Fruit fly (Drosophila melanogaster): ENCODE measurements around the gene CG8833.

The CG8833 gene

dm6 chr3L:13919794-13920631, 8.8 kb downstream of the CG8833 start:
- TF ChIP-seq fd96Ca (GFP tag; IDR thresholded peaks at IDR 0.05) (peak; percentile 62; the same call in 1 of the 3 replicates), CG13204 (GFP tag; optimal IDR thresholded peaks at IDR 0.05) (no peak), CG34367 (tag; optimal IDR thresholded peaks at IDR 0.05) (peak; percentile 46), Snoo (tag; optimal IDR thresholded peaks at IDR 0.05) (peak; percentile 39), CG8159 (tag; optimal IDR thresholded peaks at IDR 0.05) (peak; percentile 76), CG9948 (tag; optimal IDR thresholded peaks at IDR 0.05) (peak; percentile 70), EcR (GFP tag; optimal IDR thresholded peaks at IDR 0.05) (no peak), CG15710 (tag; optimal IDR thresholded peaks at IDR 0.05) (peak; percentile 58), CG8301 (tag; optimal IDR thresholded peaks at IDR 0.05) (peak; percentile 78), CG14655 (GFP tag; optimal IDR thresholded peaks at IDR 0.05) (peak; percentile 87), D1 (tag; optimal IDR thresholded peaks at IDR 0.05) (peak; percentile 18), gl (tag; optimal IDR thresholded peaks at IDR 0.05) (no peak), rn (GFP tag; IDR thresholded peaks at IDR 0.05) (no peak), CG17806 (tag; optimal IDR thresholded peaks at IDR 0.05) (peak; percentile 58), Ets98B (GFP tag; IDR thresholded peaks at IDR 0.05) (peak; percentile 40; the same call in 1 of the 2 replicates), CG10348 (GFP tag; IDR thresholded peaks at IDR 0.05) (no peak), CG32121 (GFP tag; IDR thresholded peaks at IDR 0.05) (peak; percentile 32; the same call in 1 of the 2 replicates), Pif1B (GFP tag; optimal IDR thresholded peaks at IDR 0.05) (peak; percentile 65), CG12605 (GFP tag; IDR thresholded peaks at IDR 0.05) (peak; percentile 34; the same call in 1 of the 2 replicates), CG4496 (GFP tag; IDR thresholded peaks at IDR 0.05) (peak; percentile 53; the same call in 1 of the 3 replicates), Pif1A (GFP tag; optimal IDR thresholded peaks at IDR 0.05) (peak; percentile 68)

dm6 chr3L:13918774-13919173, 10.0 kb downstream of the CG8833 start:
- peak; percentile 46 for TF ChIP-seq CG15710 (tag; optimal IDR thresholded peaks at IDR 0.05)
- TF ChIP-seq CG9948 (tag; optimal IDR thresholded peaks at IDR 0.05): peak; percentile 25
- no peak for TF ChIP-seq fd96Ca (GFP tag; IDR thresholded peaks at IDR 0.05)
- TF ChIP-seq CG10348 (GFP tag; IDR thresholded peaks at IDR 0.05): no peak
- TF ChIP-seq EcR (GFP tag; optimal IDR thresholded peaks at IDR 0.05): no peak
- TF ChIP-seq rn (GFP tag; IDR thresholded peaks at IDR 0.05): no peak
- TF ChIP-seq D1 (tag; optimal IDR thresholded peaks at IDR 0.05): peak; percentile 29
- no peak for TF ChIP-seq Pif1B (GFP tag; optimal IDR thresholded peaks at IDR 0.05)
- TF ChIP-seq Pif1A (GFP tag; optimal IDR thresholded peaks at IDR 0.05): peak; percentile 40
- TF ChIP-seq CG34367 (tag; optimal IDR thresholded peaks at IDR 0.05): peak; percentile 28
- peak; percentile 42 for TF ChIP-seq CG14655 (GFP tag; optimal IDR thresholded peaks at IDR 0.05)
- TF ChIP-seq gl (tag; optimal IDR thresholded peaks at IDR 0.05): no peak
- TF ChIP-seq CG8301 (tag; optimal IDR thresholded peaks at IDR 0.05): peak; percentile 16
- TF ChIP-seq CG17806 (tag; optimal IDR thresholded peaks at IDR 0.05): peak; percentile 25
- no peak for TF ChIP-seq CG4496 (GFP tag; IDR thresholded peaks at IDR 0.05)
- no peak for TF ChIP-seq CG32121 (GFP tag; IDR thresholded peaks at IDR 0.05)
- TF ChIP-seq CG8159 (tag; optimal IDR thresholded peaks at IDR 0.05): peak; percentile 43
- no peak for TF ChIP-seq CG12605 (GFP tag; IDR thresholded peaks at IDR 0.05)
- no peak for TF ChIP-seq Snoo (tag; optimal IDR thresholded peaks at IDR 0.05)
- no peak for TF ChIP-seq CG13204 (GFP tag; optimal IDR thresholded peaks at IDR 0.05)
- TF ChIP-seq Ets98B (GFP tag; IDR thresholded peaks at IDR 0.05): no peak

DNA sequence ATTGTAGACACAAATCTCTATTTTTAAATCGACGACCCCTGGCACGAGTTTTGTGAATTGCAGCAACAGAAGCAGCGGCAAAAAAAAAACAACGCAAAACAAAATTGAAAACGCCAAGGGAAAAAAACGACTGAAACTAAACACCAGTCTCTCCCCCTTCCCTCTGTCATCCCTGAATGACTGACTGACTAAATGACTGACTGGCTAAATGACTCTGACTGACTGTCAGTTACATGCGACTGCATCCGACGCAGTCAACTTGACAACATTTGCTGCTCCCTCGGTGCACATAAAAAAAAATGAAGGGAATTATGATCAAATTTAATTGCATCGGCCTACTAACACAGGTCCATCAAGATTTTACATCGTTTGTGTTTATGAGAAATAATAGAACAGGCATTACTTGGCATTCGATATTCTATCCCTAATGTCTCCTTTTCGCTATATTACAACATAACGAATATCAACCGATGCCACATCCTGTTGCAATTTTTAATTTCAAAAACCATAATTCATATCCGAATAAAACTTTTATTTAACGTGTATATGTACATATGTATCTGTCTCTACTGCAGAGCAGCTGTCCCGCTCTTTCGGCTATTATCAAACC, 11.1 kb downstream of the CG8833 start:
- TF ChIP-seq CG9948 (tag; optimal IDR thresholded peaks at IDR 0.05): peak; percentile 79
- no peak for TF ChIP-seq Ets98B (GFP tag; IDR thresholded peaks at IDR 0.05)
- TF ChIP-seq gl (tag; optimal IDR thresholded peaks at IDR 0.05): peak; percentile 14
- peak; percentile 20; the same call in 1 of the 2 replicates for TF ChIP-seq rn (GFP tag; IDR thresholded peaks at IDR 0.05)
- peak; percentile 74 for TF ChIP-seq CG8159 (tag; optimal IDR thresholded peaks at IDR 0.05)
- TF ChIP-seq CG13204 (GFP tag; optimal IDR thresholded peaks at IDR 0.05): no peak
- TF ChIP-seq CG32121 (GFP tag; IDR thresholded peaks at IDR 0.05): peak; percentile 57
- TF ChIP-seq EcR (GFP tag; optimal IDR thresholded peaks at IDR 0.05): no peak
- TF ChIP-seq CG4496 (GFP tag; IDR thresholded peaks at IDR 0.05): peak; percentile 63; the same call in 2 of the 3 replicates
- peak; percentile 55 for TF ChIP-seq Pif1B (GFP tag; optimal IDR thresholded peaks at IDR 0.05)
- peak; percentile 79 for TF ChIP-seq fd96Ca (GFP tag; IDR thresholded peaks at IDR 0.05)
- TF ChIP-seq CG17806 (tag; optimal IDR thresholded peaks at IDR 0.05): peak; percentile 75
- TF ChIP-seq CG14655 (GFP tag; optimal IDR thresholded peaks at IDR 0.05): peak; percentile 77
- no peak for TF ChIP-seq CG12605 (GFP tag; IDR thresholded peaks at IDR 0.05)
- TF ChIP-seq Snoo (tag; optimal IDR thresholded peaks at IDR 0.05): no peak
- peak; percentile 78 for TF ChIP-seq CG15710 (tag; optimal IDR thresholded peaks at IDR 0.05)
- TF ChIP-seq CG8301 (tag; optimal IDR thresholded peaks at IDR 0.05): peak; percentile 72
- TF ChIP-seq D1 (tag; optimal IDR thresholded peaks at IDR 0.05): peak; percentile 17
- TF ChIP-seq CG10348 (GFP tag; IDR thresholded peaks at IDR 0.05): no peak
- TF ChIP-seq Pif1A (GFP tag; optimal IDR thresholded peaks at IDR 0.05): peak; percentile 73
- peak; percentile 62 for TF ChIP-seq CG34367 (tag; optimal IDR thresholded peaks at IDR 0.05)

- no peak for TF ChIP-seq CG10348 (GFP tag; IDR thresholded peaks at IDR 0.05)
Measured at dm6 chr3L:13914573-13914972, 14.2 kb downstream of the CG8833 start.

- TF ChIP-seq Ets98B (GFP tag; IDR thresholded peaks at IDR 0.05): no peak
- no peak for TF ChIP-seq Snoo (tag; optimal IDR thresholded peaks at IDR 0.05)
- no peak for TF ChIP-seq D1 (tag; optimal IDR thresholded peaks at IDR 0.05)
- TF ChIP-seq CG14655 (GFP tag; optimal IDR thresholded peaks at IDR 0.05): no peak
- TF ChIP-seq CG4496 (GFP tag; IDR thresholded peaks at IDR 0.05): no peak
- no peak for TF ChIP-seq CG17806 (tag; optimal IDR thresholded peaks at IDR 0.05)
- TF ChIP-seq CG15710 (tag; optimal IDR thresholded peaks at IDR 0.05): no peak
- TF ChIP-seq CG34367 (tag; optimal IDR thresholded peaks at IDR 0.05): no peak
- TF ChIP-seq fd96Ca (GFP tag; IDR thresholded peaks at IDR 0.05): no peak
- TF ChIP-seq CG10348 (GFP tag; IDR thresholded peaks at IDR 0.05): no peak
- TF ChIP-seq CG12605 (GFP tag; IDR thresholded peaks at IDR 0.05): no peak
- TF ChIP-seq Pif1A (GFP tag; optimal IDR thresholded peaks at IDR 0.05): no peak
- no peak for TF ChIP-seq CG13204 (GFP tag; optimal IDR thresholded peaks at IDR 0.05)
- no peak for TF ChIP-seq CG32121 (GFP tag; IDR thresholded peaks at IDR 0.05)
- no peak for TF ChIP-seq Pif1B (GFP tag; optimal IDR thresholded peaks at IDR 0.05)
- TF ChIP-seq EcR (GFP tag; optimal IDR thresholded peaks at IDR 0.05): no peak
Measured at dm6 chr3L:13912777-13913176, 16.0 kb downstream of the CG8833 start.

Measured in whole organism, pupa.